Worm (Caenorhabditis elegans) whole organism, early embryonic: ENCODE data around the gene R193.2.

ENCODE experiments used
- ama-1 ChIP-seq: fragments of 150-350 bp; optimal IDR thresholded peaks from 2 replicates; lab custom pipeline; 2014
- ets-7 ChIP-seq: sonication (generic microtip); optimal IDR thresholded peaks from 2 replicates; lab custom pipeline; 2016; ENCODE audit warnings: missing genotype, missing genetic modification characterization, missing compliant biosample characterization
- flt-1 ChIP-seq: fragments of 200-800 bp; sonication (Bioruptor generic); IDR thresholded peaks from 2 replicates; pipeline ENCODE4 v1.3.6; 2022; ENCODE audit warnings: missing genetic modification characterization, missing compliant biosample characterization
- hmbx-1 ChIP-seq: sonication (generic microtip); optimal IDR thresholded peaks from 2 replicates; lab custom pipeline; 2016; ENCODE audit warnings: mild to moderate bottlenecking, missing genetic modification characterization, missing compliant biosample characterization
- hnd-1 ChIP-seq: sonication (generic microtip); optimal IDR thresholded peaks from 2 replicates; lab custom pipeline; 2016; ENCODE audit warnings: missing genetic modification characterization, missing compliant biosample characterization
- tbx-11 ChIP-seq: fragments of 200-800 bp; sonication (Bioruptor generic); IDR thresholded peaks from 2 replicates; pipeline ENCODE4 v1.3.6; 2022; ENCODE audit warnings: missing genetic modification characterization, missing compliant biosample characterization
- tbx-37 ChIP-seq: fragments of 200-800 bp; sonication (Bioruptor generic); conservative IDR thresholded peaks from 2 replicates; pipeline ENCODE4 v1.3.6; 2022; ENCODE audit warnings: missing genetic modification reagents, missing genetic modification characterization, missing compliant biosample characterization

DNA sequence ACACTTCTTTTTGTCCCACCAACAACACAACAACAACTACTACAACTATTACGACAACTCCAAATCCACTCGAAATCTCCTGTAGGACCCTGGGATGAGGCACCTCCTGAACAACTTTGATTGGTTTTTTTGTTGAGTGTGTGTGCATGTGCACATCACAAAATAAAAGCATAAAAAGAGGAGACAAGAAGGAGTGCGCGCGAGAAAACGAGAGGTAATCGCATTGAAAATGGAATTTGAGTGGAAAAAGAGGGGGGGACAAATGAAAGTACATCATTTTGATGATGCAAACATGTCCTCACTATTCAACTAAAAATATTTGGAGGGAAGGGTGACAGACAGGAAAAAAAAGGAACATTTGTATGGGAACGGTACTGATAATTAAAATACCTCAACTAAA lies 37.1 kb upstream of the R193.2 start:
- TF ChIP-seq tbx-11 (GFP tag; lab: Robert Waterston, UW) (no peak), tbx-37 (GFP tag; lab: Robert Waterston, UW) (no peak), ets-7 (tag; lab: Kevin White, UChicago) (no peak), flt-1 (GFP tag; lab: Robert Waterston, UW) (no peak), ama-1 (lab: Kevin White, UChicago) (no peak), hmbx-1 (tag; lab: Kevin White, UChicago) (no peak), hnd-1 (tag; lab: Kevin White, UChicago) (no peak)
